Fruit fly (Drosophila melanogaster): ENCODE measurements around the gene Ho.

Gene Ho

dm6 chr3R:11639946-11640588, 39.5 kb upstream of the Ho start:
- peak; percentile 33; the same call in 1 of the 2 replicates for TF ChIP-seq slbo (GFP tag; IDR thresholded peaks at IDR 0.05)
- peak; percentile 5 for TF ChIP-seq mam (GFP tag; optimal IDR thresholded peaks at IDR 0.05)
- no peak for TF ChIP-seq nerfin-1 (tag; optimal IDR thresholded peaks at IDR 0.05)
- peak; percentile 38; the same call in 1 of the 2 replicates for TF ChIP-seq CG9932 (GFP tag; IDR thresholded peaks at IDR 0.05)
- TF ChIP-seq CG10543 (GFP tag; optimal IDR thresholded peaks at IDR 0.05): peak; percentile 56
- TF ChIP-seq sob (GFP tag; IDR thresholded peaks at IDR 0.05): 0 out of 2 replicates have a peak, but pooled peaks have one; percentile 36
- TF ChIP-seq mirr (GFP tag; optimal IDR thresholded peaks at IDR 0.05): peak; percentile 63
- TF ChIP-seq CG5953 (GFP tag; IDR thresholded peaks at IDR 0.05): no peak
- peak; percentile 79 for TF ChIP-seq CG8388 (GFP tag; optimal IDR thresholded peaks at IDR 0.05)
- TF ChIP-seq CG3065 (GFP tag; optimal IDR thresholded peaks at IDR 0.05): no peak
- TF ChIP-seq lilli (GFP tag; optimal IDR thresholded peaks at IDR 0.05): peak; percentile 25
- TF ChIP-seq lbe (GFP tag; optimal IDR thresholded peaks at IDR 0.05): peak; percentile 10
- no peak for TF ChIP-seq scrt (GFP tag; optimal IDR thresholded peaks at IDR 0.05)
- TF ChIP-seq klu (GFP tag; IDR thresholded peaks at IDR 0.05): 0 out of 2 replicates have a peak, but pooled peaks have one; percentile 8
- TF ChIP-seq Meics (GFP tag; optimal IDR thresholded peaks at IDR 0.05): peak; percentile 78
- peak; percentile 16 for TF ChIP-seq CG6813 (GFP tag; optimal IDR thresholded peaks at IDR 0.05)
- no peak for TF ChIP-seq Eip74EF (GFP tag; optimal IDR thresholded peaks at IDR 0.05)
- TF ChIP-seq sd (tag; optimal IDR thresholded peaks at IDR 0.05): peak; percentile 72
- peak; percentile 32 for TF ChIP-seq CG2120 (GFP tag; optimal IDR thresholded peaks at IDR 0.05)
- 0 out of 4 replicates have a peak, but pooled peaks have one; percentile 54 for TF ChIP-seq chinmo (GFP tag; IDR thresholded peaks at IDR 0.05; ENCODE audit: partially characterized antibody)
- peak; percentile 25 for TF ChIP-seq lab (GFP tag; optimal IDR thresholded peaks at IDR 0.05)
- peak; percentile 8 for TF ChIP-seq exex (tag; optimal IDR thresholded peaks at IDR 0.05)
- peak; percentile 37 for TF ChIP-seq CG13624 (GFP tag; optimal IDR thresholded peaks at IDR 0.05)
- peak; percentile 19 for TF ChIP-seq gro (GFP tag; optimal IDR thresholded peaks at IDR 0.05)
- TF ChIP-seq Atf6 (GFP tag; IDR thresholded peaks at IDR 0.05): 0 out of 2 replicates have a peak, but pooled peaks have one; percentile 19
- peak; percentile 38 for TF ChIP-seq sens (GFP tag)
- no peak for TF ChIP-seq Dip3 (GFP tag; optimal IDR thresholded peaks at IDR 0.05)
- TF ChIP-seq CG2678 (tag; optimal IDR thresholded peaks at IDR 0.05): peak; percentile 35

DNA sequence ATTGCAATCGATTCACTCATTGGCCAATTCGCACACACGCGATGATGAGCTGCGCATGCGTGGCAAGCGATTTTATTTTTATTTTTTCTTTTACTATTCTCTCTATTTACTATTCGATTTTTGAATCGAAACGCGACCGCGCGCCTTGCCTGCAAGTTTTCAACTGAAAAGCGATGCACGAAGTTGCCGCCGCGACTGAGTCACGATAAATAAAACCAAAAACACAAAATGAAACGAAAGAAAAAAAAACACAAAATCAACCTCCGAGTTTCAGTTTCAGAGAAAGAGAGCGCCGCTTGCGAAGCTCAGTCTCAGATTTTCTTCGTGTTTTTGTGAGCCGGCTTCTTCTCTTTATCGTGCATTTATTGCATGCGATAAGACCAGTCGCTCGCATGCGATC, 32.7 kb upstream of the Ho start:
- TF ChIP-seq CG13287 (GFP tag; IDR thresholded peaks at IDR 0.05; ENCODE audit: partially characterized antibody) (peak; percentile 20; the same call in 1 of the 2 replicates), nom (GFP tag; optimal IDR thresholded peaks at IDR 0.05) (peak; percentile 98), CG2202 (tag; optimal IDR thresholded peaks at IDR 0.05) (no peak), CG4404 (GFP tag; IDR thresholded peaks at IDR 0.05) (no peak), dmrt11E (tag; optimal IDR thresholded peaks at IDR 0.05) (no peak), zf30C (GFP tag; optimal IDR thresholded peaks at IDR 0.05) (no peak), otp (GFP tag; IDR thresholded peaks at IDR 0.05) (0 out of 3 replicates have a peak, but pooled peaks have one; percentile 4), bab2 (GFP tag; optimal IDR thresholded peaks at IDR 0.05) (no peak), Ssrp (tag; optimal IDR thresholded peaks at IDR 0.05) (no peak), CG15011 (GFP tag; optimal IDR thresholded peaks at IDR 0.05) (no peak), CG17361 (GFP tag; IDR thresholded peaks at IDR 0.05) (no peak), Drgx (GFP tag; IDR thresholded peaks at IDR 0.05) (0 out of 2 replicates have a peak, but pooled peaks have one; percentile 23), Deaf1 (tag; optimal IDR thresholded peaks at IDR 0.05) (peak; percentile 51), eve (GFP tag; optimal IDR thresholded peaks at IDR 0.05) (no peak), D (optimal IDR thresholded peaks at IDR 0.05) (no peak), D (GFP tag; optimal IDR thresholded peaks at IDR 0.05) (no peak), CG11723 (GFP tag; optimal IDR thresholded peaks at IDR 0.05) (no peak), ATbp (GFP tag; optimal IDR thresholded peaks at IDR 0.05) (peak; percentile 2), sqz (GFP tag; optimal IDR thresholded peaks at IDR 0.05) (peak; percentile 62), CG17612 (GFP tag; IDR thresholded peaks at IDR 0.05) (no peak), Lpt (GFP tag; optimal IDR thresholded peaks at IDR 0.05) (no peak), wek (GFP tag; optimal IDR thresholded peaks at IDR 0.05) (no peak), br (optimal IDR thresholded peaks at IDR 0.05) (no peak)
